Fruit fly (Drosophila melanogaster): ENCODE results near the gene CG6678.

DNA sequence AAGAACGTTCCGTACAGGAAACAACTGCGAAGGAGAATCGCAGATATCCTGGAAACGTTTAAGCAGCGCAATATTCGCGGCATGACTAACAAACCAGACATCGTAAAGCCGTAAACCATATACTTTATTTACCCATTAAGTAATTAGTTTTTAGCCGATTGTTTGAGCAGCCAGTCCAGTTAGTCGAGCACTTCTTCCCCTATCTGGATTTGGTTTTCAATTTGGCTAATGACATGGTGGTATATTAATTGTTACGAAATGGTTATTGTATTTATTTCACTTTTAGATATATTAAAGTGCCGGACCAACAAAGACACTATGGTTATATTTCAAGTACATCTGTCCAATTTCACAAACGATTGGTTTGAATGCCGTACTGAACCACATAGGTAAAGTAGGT is 43.2 kb upstream of the CG6678 start, which contains the start of gene Gr93b:
- TF ChIP-seq Sin3A (optimal IDR thresholded peaks at IDR 0.05) (no peak), Myc (optimal IDR thresholded peaks at IDR 0.05) (no peak), h (optimal IDR thresholded peaks at IDR 0.05) (no peak), psq (optimal IDR thresholded peaks at IDR 0.05) (no peak)
